Worm (Caenorhabditis elegans) whole organism, late embryonic: ENCODE measurements around the gene srg-9.

Source experiments
- C08G9.2 ChIP-seq: sonication (generic microtip); optimal IDR thresholded peaks from 2 replicates; lab custom pipeline; 2016; ENCODE audit warnings: mild to moderate bottlenecking, missing genetic modification characterization, moderate library complexity, missing compliant biosample characterization
- C38D4.7 ChIP-seq: fragments of 200-800 bp; sonication (Bioruptor generic); optimal IDR thresholded peaks from 2 replicates; lab custom pipeline; 2018; ENCODE audit warnings: mild to moderate bottlenecking, missing genetic modification characterization, moderate library complexity, missing compliant biosample characterization
- F13H6.1 ChIP-seq: sonication (generic microtip); optimal IDR thresholded peaks from 2 replicates; lab custom pipeline; 2016; ENCODE audit warnings: missing genetic modification characterization, missing compliant biosample characterization
- K02D7.2 ChIP-seq: sonication (generic microtip); optimal IDR thresholded peaks from 2 replicates; lab custom pipeline; 2017; ENCODE audit warnings: mild to moderate bottlenecking, missing genetic modification characterization, missing compliant biosample characterization
- K09A11.1 ChIP-seq: sonication (generic microtip); optimal IDR thresholded peaks from 2 replicates; lab custom pipeline; 2017; ENCODE audit warnings: antibody characterized with exemption, mild to moderate bottlenecking, missing genetic modification characterization, missing compliant biosample characterization; ENCODE audit not compliant: insufficient read depth
- T23F11.4 ChIP-seq: fragments of 200-800 bp; sonication (Bioruptor generic); optimal IDR thresholded peaks from 2 replicates; lab custom pipeline; 2018; ENCODE audit warnings: mild to moderate bottlenecking, missing genetic modification characterization, missing compliant biosample characterization
- ceh-18 ChIP-seq: sonication (generic microtip); optimal IDR thresholded peaks from 2 replicates; lab custom pipeline; 2016; ENCODE audit warnings: missing genetic modification characterization, missing compliant biosample characterization
- ceh-22 ChIP-seq: sonication (generic microtip); optimal IDR thresholded peaks from 2 replicates; lab custom pipeline; 2017; ENCODE audit warnings: missing biosample characterization, missing genetic modification characterization
- ceh-31 ChIP-seq: sonication (generic microtip); optimal IDR thresholded peaks from 2 replicates; lab custom pipeline; 2016; ENCODE audit warnings: missing genetic modification characterization, missing compliant biosample characterization
- ceh-34 ChIP-seq: sonication (generic microtip); optimal IDR thresholded peaks from 2 replicates; lab custom pipeline; 2016; ENCODE audit warnings: mild to moderate bottlenecking, missing genetic modification characterization, missing compliant biosample characterization
- elt-2 ChIP-seq: sonication (generic microtip); optimal IDR thresholded peaks from 2 replicates; lab custom pipeline; 2016; ENCODE audit warnings: missing genetic modification reagents, missing genetic modification characterization, missing compliant biosample characterization
- elt-4 ChIP-seq: sonication (generic microtip); optimal IDR thresholded peaks from 2 replicates; lab custom pipeline; 2016; ENCODE audit warnings: missing genetic modification characterization, missing compliant biosample characterization
- eyg-1 ChIP-seq: sonication (generic microtip); optimal IDR thresholded peaks from 2 replicates; lab custom pipeline; 2016; ENCODE audit warnings: missing genotype, missing genetic modification characterization, missing compliant biosample characterization
- fkh-10 ChIP-seq: fragments of 150-350 bp; optimal IDR thresholded peaks from 2 replicates; lab custom pipeline; 2014; ENCODE audit warnings: missing biosample characterization, missing genetic modification reagents, missing genetic modification characterization
- gmeb-2 ChIP-seq: sonication (generic microtip); optimal IDR thresholded peaks from 2 replicates; lab custom pipeline; 2016; ENCODE audit warnings: missing genetic modification characterization, inconsistent platforms, missing compliant biosample characterization
- hlh-13 ChIP-seq: fragments of 200-800 bp; sonication (Bioruptor generic); optimal IDR thresholded peaks from 2 replicates; lab custom pipeline; 2018; ENCODE audit warnings: mild to moderate bottlenecking, missing genetic modification characterization, missing compliant biosample characterization
- hlh-8 ChIP-seq: sonication (generic microtip); optimal IDR thresholded peaks from 2 replicates; lab custom pipeline; 2016; ENCODE audit warnings: missing genotype, missing genetic modification characterization, missing compliant biosample characterization
- lin-11 ChIP-seq: fragments of 200-800 bp; sonication (Bioruptor generic); optimal IDR thresholded peaks from 2 replicates; lab custom pipeline; 2018; ENCODE audit warnings: mild to moderate bottlenecking, missing genetic modification characterization, missing compliant biosample characterization
- madf-2 ChIP-seq: sonication (generic microtip); optimal IDR thresholded peaks from 2 replicates; lab custom pipeline; 2017; ENCODE audit warnings: missing genetic modification characterization, missing compliant biosample characterization
- mec-3 ChIP-seq: sonication (generic microtip); optimal IDR thresholded peaks from 2 replicates; lab custom pipeline; 2016; ENCODE audit warnings: borderline replicate concordance, missing genetic modification characterization, missing compliant biosample characterization
- nfya-1 ChIP-seq: sonication (generic microtip); optimal IDR thresholded peaks from 2 replicates; lab custom pipeline; 2017; ENCODE audit warnings: missing genetic modification characterization, mild to moderate bottlenecking, missing compliant biosample characterization, antibody characterized with exemption, moderate library complexity
- npax-4 ChIP-seq: sonication (generic microtip); optimal IDR thresholded peaks from 2 replicates; lab custom pipeline; 2016; ENCODE audit warnings: missing genetic modification characterization, missing compliant biosample characterization
- pag-3 ChIP-seq: sonication (generic microtip); optimal IDR thresholded peaks from 2 replicates; lab custom pipeline; 2016; ENCODE audit warnings: missing compliant biosample characterization, missing genetic modification characterization, borderline replicate concordance
- pat-9 ChIP-seq: fragments of 200-800 bp; sonication (Bioruptor generic); optimal IDR thresholded peaks from 2 replicates; lab custom pipeline; 2018; ENCODE audit warnings: mild to moderate bottlenecking, missing genetic modification characterization, moderate library complexity, missing compliant biosample characterization
- pax-1 ChIP-seq: fragments of 150-350 bp; optimal IDR thresholded peaks from 2 replicates; lab custom pipeline; 2014; ENCODE audit warnings: missing biosample characterization, missing genetic modification characterization
- pha-2 ChIP-seq: sonication (generic microtip); optimal IDR thresholded peaks from 2 replicates; lab custom pipeline; 2017; ENCODE audit warnings: mild to moderate bottlenecking, missing genetic modification characterization, missing compliant biosample characterization
- pha-4 ChIP-seq: fragments of 150-350 bp; optimal IDR thresholded peaks from 2 replicates; lab custom pipeline; 2018; ENCODE audit warnings: missing biosample characterization, missing genetic modification reagents, missing genetic modification characterization
- pqm-1 ChIP-seq: sonication (generic microtip); optimal IDR thresholded peaks from 2 replicates; lab custom pipeline; 2016; ENCODE audit warnings: missing genetic modification characterization, missing compliant biosample characterization
- ref-2 ChIP-seq: sonication (generic microtip); optimal IDR thresholded peaks from 2 replicates; lab custom pipeline; 2016; ENCODE audit warnings: missing genetic modification characterization, missing compliant biosample characterization
- rnt-1 ChIP-seq: sonication (generic microtip); optimal IDR thresholded peaks from 2 replicates; lab custom pipeline; 2016; ENCODE audit warnings: missing genetic modification characterization, missing compliant biosample characterization
- sdc-2 ChIP-seq: sonication (generic microtip); optimal IDR thresholded peaks from 2 replicates; lab custom pipeline; 2016; ENCODE audit warnings: missing genotype, missing genetic modification characterization, missing compliant biosample characterization
- sox-2 ChIP-seq: fragments of 200-800 bp; sonication (Bioruptor generic); IDR thresholded peaks from 2 replicates; pipeline ENCODE4 v1.3.6; 2022; ENCODE audit warnings: missing genetic modification reagents, missing genetic modification characterization, missing compliant biosample characterization
- sox-4 ChIP-seq: sonication (generic microtip); optimal IDR thresholded peaks from 2 replicates; lab custom pipeline; 2017; ENCODE audit warnings: mild to moderate bottlenecking, missing genetic modification characterization, inconsistent platforms, missing compliant biosample characterization
- syd-9 ChIP-seq: sonication (generic microtip); optimal IDR thresholded peaks from 2 replicates; lab custom pipeline; 2016; ENCODE audit warnings: mild to moderate bottlenecking, missing genetic modification characterization, moderate library complexity, missing compliant biosample characterization
- unc-3 ChIP-seq, 2 experiments: fragments of 200-800 bp in 1 of 2; sonication (Bioruptor generic) in 1 of 2; sonication (generic microtip) in 1 of 2; conservative IDR thresholded peaks in 1 of 2; optimal IDR thresholded peaks in 1 of 2; 2 replicates each; pipeline versions ENCODE4 v1.3.6 to Lab custom; 2016 to 2022; ENCODE audit warnings: missing compliant biosample characterization in 2 of 2, missing genetic modification characterization in 2 of 2, missing genetic modification reagents in 1 of 2
- unc-55 ChIP-seq: sonication (generic microtip); optimal IDR thresholded peaks from 2 replicates; lab custom pipeline; 2017; ENCODE audit warnings: missing biosample characterization, missing genetic modification reagents, missing genetic modification characterization
- unc-86 ChIP-seq: sonication (generic microtip); optimal IDR thresholded peaks from 2 replicates; lab custom pipeline; 2016; ENCODE audit warnings: missing genetic modification characterization, missing compliant biosample characterization
- zip-5 ChIP-seq: sonication (generic microtip); optimal IDR thresholded peaks from 2 replicates; lab custom pipeline; 2016; ENCODE audit warnings: missing genetic modification characterization, missing compliant biosample characterization

Gene srg-9

DNA sequence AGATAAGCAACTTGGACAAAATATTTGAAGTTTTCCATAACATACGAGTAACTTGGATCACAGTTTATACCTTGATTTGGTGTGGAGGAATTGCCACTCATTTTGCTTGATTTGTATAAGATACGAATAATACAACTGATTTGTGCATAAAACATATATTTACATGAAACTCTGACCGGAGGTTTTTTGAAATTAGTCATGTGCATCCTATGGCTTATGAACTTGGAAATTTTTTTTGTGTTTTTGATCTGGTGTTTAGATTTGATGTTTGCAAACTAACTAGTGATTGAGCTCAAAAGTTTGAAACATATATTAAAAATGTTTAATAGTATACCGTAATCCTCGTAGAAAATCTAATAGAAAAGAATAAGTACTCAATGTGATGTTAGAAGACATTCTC lies 1.8 kb downstream of the srg-9 start, which contains the start of gene srg-8:
Gene srg-8 (minus strand): TSS at position 101 of the 400 bp plus-strand sequence.
- TF ChIP-seq gmeb-2 (tag; lab: Kevin White, UChicago) (no peak), pha-4 (no peak), elt-2 (no peak), hlh-13 (GFP tag; lab: Kevin White, UChicago) (no peak), pqm-1 (tag; lab: Kevin White, UChicago) (no peak), sox-4 (tag; lab: Kevin White, UChicago) (no peak), syd-9 (tag; lab: Kevin White, UChicago) (no peak), mec-3 (no peak), hlh-8 (tag; lab: Kevin White, UChicago) (no peak), pha-2 (tag; lab: Kevin White, UChicago) (no peak), fkh-10 (GFP tag; lab: Kevin White, UChicago) (no peak), ceh-18 (tag; lab: Kevin White, UChicago) (no peak), unc-86 (tag; lab: Kevin White, UChicago) (no peak), madf-2 (no peak), npax-4 (tag; lab: Kevin White, UChicago) (no peak), C08G9.2 (tag; lab: Kevin White, UChicago) (no peak)

DNA sequence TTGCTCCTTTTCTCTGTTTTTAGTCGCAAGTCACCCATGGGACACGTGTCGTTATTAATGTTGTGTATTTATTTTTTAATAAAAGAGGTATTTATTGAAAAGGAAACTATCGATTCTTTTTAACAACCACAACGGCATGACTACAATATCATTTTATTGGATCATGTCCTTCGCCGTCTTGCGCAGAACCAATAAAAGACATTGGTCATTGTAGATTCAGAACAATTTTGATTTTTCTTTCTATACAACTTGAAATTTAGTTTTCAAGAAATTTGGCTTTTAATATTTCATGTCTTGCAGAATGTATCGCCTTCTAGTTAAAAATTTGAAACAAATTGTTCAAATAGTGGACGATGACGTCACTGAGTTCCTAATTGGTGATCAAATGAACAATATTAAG lies 5.1 kb downstream of the srg-9 start, which contains the start of gene amdh-1:
Gene amdh-1 (plus strand): TSS at position 301 of the 400 bp plus-strand sequence.
- TF ChIP-seq elt-4 (tag; lab: Kevin White, UChicago) (no peak), unc-86 (tag; lab: Kevin White, UChicago) (no peak), mec-3 (no peak), ceh-31 (tag; lab: Kevin White, UChicago) (no peak), F13H6.1 (tag; lab: Kevin White, UChicago) (no peak), pat-9 (no peak), ceh-22 (tag; lab: Kevin White, UChicago) (no peak), pha-2 (tag; lab: Kevin White, UChicago) (no peak), zip-5 (tag; lab: Kevin White, UChicago) (no peak), pag-3 (tag; lab: Kevin White, UChicago) (no peak), hlh-8 (tag; lab: Kevin White, UChicago) (no peak), eyg-1 (tag; lab: Kevin White, UChicago) (no peak), madf-2 (no peak), rnt-1 (no peak), sdc-2 (tag; lab: Kevin White, UChicago) (no peak), unc-3 (GFP tag; conservative IDR thresholded peaks at IDR 0.05; lab: Robert Waterston, UW) (no peak), unc-3 (tag; optimal IDR thresholded peaks at IDR 0.05; lab: Kevin White, UChicago) (no peak), ceh-34 (tag; lab: Kevin White, UChicago) (no peak), unc-55 (GFP tag; lab: Kevin White, UChicago) (no peak)

DNA sequence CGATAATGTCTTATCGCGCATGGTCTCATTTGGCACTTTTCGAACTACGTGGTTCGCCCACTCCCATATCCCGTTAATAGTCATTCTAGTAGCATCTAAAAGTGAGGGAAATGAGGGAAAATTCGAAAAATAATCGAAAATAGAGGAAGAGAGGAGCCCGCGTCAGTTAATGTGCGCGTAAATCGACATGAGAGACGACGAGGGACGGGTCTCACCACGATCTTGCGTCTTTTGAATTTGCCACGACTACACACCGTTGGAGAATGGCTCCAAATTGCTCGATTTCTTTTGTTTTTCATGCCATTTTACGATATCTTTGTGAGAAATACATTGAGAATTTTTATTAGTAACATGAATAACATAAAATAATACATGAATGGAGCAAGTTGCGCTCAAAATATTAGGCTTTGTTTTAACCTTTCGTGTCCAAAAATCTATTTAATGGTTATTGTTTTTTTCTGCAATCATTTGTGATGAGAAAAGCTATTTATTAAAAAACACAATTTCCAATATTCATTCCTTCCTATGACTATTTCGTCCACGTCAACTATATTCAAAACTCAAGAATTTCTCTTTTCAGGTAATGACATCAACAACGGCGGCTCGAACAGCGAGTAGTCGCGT lies 8.4 kb downstream of the srg-9 start, which contains the start of the genes gen-1 and stt-3:
Gene gen-1 (minus strand): TSS at position 95 of the 624 bp plus-strand sequence.
Gene stt-3 (plus strand): TSS at position 574 of the 624 bp plus-strand sequence.
- no peak for TF ChIP-seq ceh-18 (tag; lab: Kevin White, UChicago)
- no peak for TF ChIP-seq pax-1 (tag; lab: Kevin White, UChicago)
- TF ChIP-seq mec-3: no peak
- no peak for TF ChIP-seq K09A11.1
- no peak for TF ChIP-seq nfya-1 (tag; lab: Kevin White, UChicago)
- TF ChIP-seq K02D7.2: no peak
- no peak for TF ChIP-seq ref-2
- TF ChIP-seq lin-11 (tag; lab: Kevin White, UChicago): no peak
- TF ChIP-seq pqm-1 (tag; lab: Kevin White, UChicago): no peak
- TF ChIP-seq ceh-22 (tag; lab: Kevin White, UChicago): no peak
- no peak for TF ChIP-seq madf-2
- TF ChIP-seq C38D4.7 (GFP tag; lab: Kevin White, UChicago): no peak
- no peak for TF ChIP-seq T23F11.4 (GFP tag; lab: Kevin White, UChicago)
- TF ChIP-seq sox-2 (GFP tag; lab: Robert Waterston, UW): no peak
- TF ChIP-seq ceh-34 (tag; lab: Kevin White, UChicago): no peak
- TF ChIP-seq, all 69 proteins: peak for 0
